Fruit fly (Drosophila melanogaster): ENCODE results near the gene CG4611.

CG4611 gene

dm6 chr3L:5172470-5172869, 36.3 kb downstream of the CG4611 start:
- TF ChIP-seq tai (GFP tag; optimal IDR thresholded peaks at IDR 0.05), result no peak
- no peak for TF ChIP-seq Abd-B (GFP tag; optimal IDR thresholded peaks at IDR 0.05)
- TF ChIP-seq foxo (GFP tag; optimal IDR thresholded peaks at IDR 0.05), result no peak
- TF ChIP-seq Dfd (GFP tag; optimal IDR thresholded peaks at IDR 0.05), result no peak
- TF ChIP-seq CG32264 (GFP tag; optimal IDR thresholded peaks at IDR 0.05), result no peak
- no peak for TF ChIP-seq Hr83 (GFP tag; optimal IDR thresholded peaks at IDR 0.05; ENCODE audit: poor library complexity, severe bottlenecking)
- TF ChIP-seq Dif (GFP tag; optimal IDR thresholded peaks at IDR 0.05; ENCODE audit: partially characterized antibody), result no peak
- no peak for TF ChIP-seq sv (GFP tag; optimal IDR thresholded peaks at IDR 0.05)
- TF ChIP-seq Myc (optimal IDR thresholded peaks at IDR 0.05), result no peak
- no peak for TF ChIP-seq Hr78 (GFP tag; optimal IDR thresholded peaks at IDR 0.05)
- no peak for TF ChIP-seq lola (GFP tag; optimal IDR thresholded peaks at IDR 0.05)
- no peak for TF ChIP-seq OdsH (GFP tag; optimal IDR thresholded peaks at IDR 0.05)
- TF ChIP-seq Hnf4 (GFP tag; optimal IDR thresholded peaks at IDR 0.05), result no peak
- TF ChIP-seq dl (GFP tag; optimal IDR thresholded peaks at IDR 0.05; ENCODE audit: insufficient read depth in 1 of 2, partially characterized antibody in 2 of 2), result no peak
- no peak for TF ChIP-seq HLH106 (tag; optimal IDR thresholded peaks at IDR 0.05)
- no peak for TF ChIP-seq br (GFP tag; optimal IDR thresholded peaks at IDR 0.05)
- TF ChIP-seq CrebA (GFP tag; optimal IDR thresholded peaks at IDR 0.05; ENCODE audit: borderline replicate concordance), result no peak
- TF ChIP-seq ey (GFP tag; optimal IDR thresholded peaks at IDR 0.05), result no peak

- TF ChIP-seq CG9705 (GFP tag; optimal IDR thresholded peaks at IDR 0.05), result no peak
- TF ChIP-seq dmrt93B (GFP tag; optimal IDR thresholded peaks at IDR 0.05), result no peak
Observed at dm6 chr3L:5176071-5176470, 39.9 kb downstream of the CG4611 start.

dm6 chr3L:5176789-5177188, 40.6 kb downstream of the CG4611 start:
- no peak for TF ChIP-seq sv (GFP tag; optimal IDR thresholded peaks at IDR 0.05)
- peak; percentile 32 for TF ChIP-seq h (GFP tag; optimal IDR thresholded peaks at IDR 0.05)
- peak; percentile 9 for TF ChIP-seq psq (GFP tag; optimal IDR thresholded peaks at IDR 0.05)
- TF ChIP-seq Vsx2 (GFP tag; optimal IDR thresholded peaks at IDR 0.05; ENCODE audit: partially characterized antibody), result no peak
- no peak for TF ChIP-seq jim (GFP tag; optimal IDR thresholded peaks at IDR 0.05)
- peak; percentile 17 for TF ChIP-seq Hr83 (GFP tag; optimal IDR thresholded peaks at IDR 0.05; ENCODE audit: poor library complexity, severe bottlenecking)
- TF ChIP-seq lola (GFP tag; optimal IDR thresholded peaks at IDR 0.05), result no peak
- peak; percentile 56 for TF ChIP-seq CrebA (GFP tag; optimal IDR thresholded peaks at IDR 0.05; ENCODE audit: borderline replicate concordance)
- no peak for TF ChIP-seq fru (GFP tag; optimal IDR thresholded peaks at IDR 0.05)
- peak; percentile 38 for TF ChIP-seq Hnf4 (GFP tag; optimal IDR thresholded peaks at IDR 0.05)
- peak; percentile 23 for TF ChIP-seq brk (GFP tag; optimal IDR thresholded peaks at IDR 0.05)
- TF ChIP-seq dmrt93B (GFP tag; optimal IDR thresholded peaks at IDR 0.05), result no peak
- no peak for TF ChIP-seq rgr (GFP tag; optimal IDR thresholded peaks at IDR 0.05)
- no peak for TF ChIP-seq Dfd (GFP tag; optimal IDR thresholded peaks at IDR 0.05)
- TF ChIP-seq br (GFP tag; optimal IDR thresholded peaks at IDR 0.05), result peak; percentile 41
- no peak for TF ChIP-seq dsf (GFP tag; optimal IDR thresholded peaks at IDR 0.05; ENCODE audit: borderline replicate concordance)
- TF ChIP-seq Mio (GFP tag; optimal IDR thresholded peaks at IDR 0.05), result no peak
- TF ChIP-seq tai (GFP tag; optimal IDR thresholded peaks at IDR 0.05), result no peak
- no peak for TF ChIP-seq Rel (GFP tag; optimal IDR thresholded peaks at IDR 0.05)
- TF ChIP-seq Rel (tag; optimal IDR thresholded peaks at IDR 0.05), result peak; percentile 72
- TF ChIP-seq Myc (optimal IDR thresholded peaks at IDR 0.05), result no peak
- no peak for TF ChIP-seq dl (GFP tag; optimal IDR thresholded peaks at IDR 0.05; ENCODE audit: insufficient read depth in 1 of 2, partially characterized antibody in 2 of 2)

dm6 chr3L:5178903-5179302, 42.7 kb downstream of the CG4611 start:
- TF ChIP-seq tai (GFP tag; optimal IDR thresholded peaks at IDR 0.05), result no peak
- TF ChIP-seq dl (GFP tag; optimal IDR thresholded peaks at IDR 0.05; ENCODE audit: insufficient read depth in 1 of 2, partially characterized antibody in 2 of 2), result no peak
- no peak for TF ChIP-seq sage (GFP tag; optimal IDR thresholded peaks at IDR 0.05)
- TF ChIP-seq Hr78 (GFP tag; optimal IDR thresholded peaks at IDR 0.05), result no peak
- TF ChIP-seq h (GFP tag; optimal IDR thresholded peaks at IDR 0.05), result no peak
- no peak for TF ChIP-seq Hr83 (GFP tag; optimal IDR thresholded peaks at IDR 0.05; ENCODE audit: poor library complexity, severe bottlenecking)
- no peak for TF ChIP-seq Dif (GFP tag; optimal IDR thresholded peaks at IDR 0.05; ENCODE audit: partially characterized antibody)
- no peak for TF ChIP-seq Dfd (GFP tag; optimal IDR thresholded peaks at IDR 0.05)
- TF ChIP-seq Sp1 (GFP tag; optimal IDR thresholded peaks at IDR 0.05), result no peak
- no peak for TF ChIP-seq lola (GFP tag; optimal IDR thresholded peaks at IDR 0.05)

All from whole organism, wandering third instar larva.